Fruit fly (Drosophila melanogaster) whole organism, prepupa: ENCODE data around the gene CG32073.
A peak's percentile ranks its signal among the peaks of the same experiment; 100 is the strongest.

Experiments used
- CG10669 ChIP-seq: fragments of 200-800 bp; sonication (Bioruptor generic); optimal IDR thresholded peaks from 3 replicates; lab custom pipeline; 2018; ENCODE audit warnings: missing biosample characterization, mild to moderate bottlenecking, missing genetic modification characterization, moderate library complexity
- CG11294 ChIP-seq: fragments of 200-800 bp; sonication (Bioruptor generic); IDR thresholded peaks from 2 replicates; pipeline ENCODE4 v1.3.6; 2022; ENCODE audit warnings: missing biosample characterization, missing genetic modification characterization
- CG11762 ChIP-seq: fragments of 200-800 bp; sonication (Bioruptor generic); optimal IDR thresholded peaks from 3 replicates; lab custom pipeline; 2016; ENCODE audit warnings: missing biosample characterization, missing genetic modification characterization; ENCODE audit not compliant: insufficient read depth
- CG11902 ChIP-seq: fragments of 200-800 bp; sonication (Bioruptor generic); optimal IDR thresholded peaks from 3 replicates; lab custom pipeline; 2016; ENCODE audit warnings: missing biosample characterization, missing genetic modification characterization
- CG15336 ChIP-seq: fragments of 200-800 bp; sonication (Bioruptor generic); IDR thresholded peaks from 2 replicates; pipeline ENCODE4 v1.3.6; 2022; ENCODE audit warnings: missing biosample characterization, missing genetic modification characterization
- CG1621 ChIP-seq: fragments of 200-800 bp; sonication (Bioruptor generic); optimal IDR thresholded peaks from 3 replicates; lab custom pipeline; 2018; ENCODE audit warnings: missing biosample characterization, mild to moderate bottlenecking, missing genetic modification characterization
- CG3032 ChIP-seq: fragments of 200-800 bp; optimal IDR thresholded peaks from 2 replicates; lab custom pipeline; 2019; ENCODE audit warnings: missing biosample characterization, mild to moderate bottlenecking, missing genetic modification characterization, moderate library complexity
- CG32006 ChIP-seq: fragments of 200-800 bp; sonication (Bioruptor generic); optimal IDR thresholded peaks from 3 replicates; lab custom pipeline; 2017; ENCODE audit warnings: missing biosample characterization, mild to moderate bottlenecking, missing genetic modification characterization
- CG3919 ChIP-seq: fragments of 200-800 bp; sonication (Bioruptor generic); optimal IDR thresholded peaks from 3 replicates; lab custom pipeline; 2016; ENCODE audit warnings: missing biosample characterization, missing genetic modification characterization
- CG6792 ChIP-seq: fragments of 200-800 bp; sonication (Bioruptor generic); optimal IDR thresholded peaks from 3 replicates; lab custom pipeline; 2016; ENCODE audit warnings: missing biosample characterization, missing genetic modification characterization
- CG6808 ChIP-seq: fragments of 200-800 bp; sonication (Bioruptor generic); optimal IDR thresholded peaks from 3 replicates; lab custom pipeline; 2017; ENCODE audit warnings: missing biosample characterization, missing genetic modification characterization, mild to moderate bottlenecking, moderate library complexity, missing genetic modification reagents
- CG6854 ChIP-seq: fragments of 200-800 bp; sonication (Bioruptor generic); optimal IDR thresholded peaks from 2 replicates; lab custom pipeline; 2017; ENCODE audit warnings: missing biosample characterization, mild to moderate bottlenecking, missing genetic modification characterization
- CG7368 ChIP-seq: fragments of 200-800 bp; sonication (Bioruptor generic); optimal IDR thresholded peaks from 3 replicates; lab custom pipeline; 2016; ENCODE audit warnings: missing biosample characterization, missing genetic modification characterization
- CG8119 ChIP-seq: fragments of 200-800 bp; sonication (Bioruptor generic); IDR thresholded peaks from 3 replicates; pipeline ENCODE4 v1.3.6; 2022; ENCODE audit warnings: missing biosample characterization, missing genetic modification characterization
- CG8319 ChIP-seq: fragments of 200-800 bp; sonication (Bioruptor generic); optimal IDR thresholded peaks from 3 replicates; lab custom pipeline; 2016; ENCODE audit warnings: missing biosample characterization, missing genetic modification characterization
- CG9139 ChIP-seq: fragments of 200-800 bp; sonication (Bioruptor generic); optimal IDR thresholded peaks from 3 replicates; lab custom pipeline; 2017; ENCODE audit warnings: missing biosample characterization, mild to moderate bottlenecking, missing genetic modification characterization
- Eip75B ChIP-seq: fragments of 200-800 bp; sonication (Bioruptor generic); optimal IDR thresholded peaks from 3 replicates; lab custom pipeline; 2016; ENCODE audit warnings: missing biosample characterization, missing genetic modification characterization
- Eip78C ChIP-seq: fragments of 200-800 bp; sonication (Bioruptor generic); peaks from one replicate; lab custom pipeline; 2016; ENCODE audit warnings: missing biosample characterization, missing genetic modification characterization
- Eip93F ChIP-seq: fragments of 200-800 bp; sonication (Bioruptor generic); optimal IDR thresholded peaks from 2 replicates; lab custom pipeline; 2016; ENCODE audit warnings: missing biosample characterization, mild to moderate bottlenecking, missing genetic modification characterization
- Gug ChIP-seq: fragments of 200-800 bp; sonication (Bioruptor generic); IDR thresholded peaks from 2 replicates; pipeline ENCODE4 v1.3.6; 2022; ENCODE audit warnings: missing biosample characterization, missing genetic modification characterization
- Hr38 ChIP-seq: sonication (Bioruptor generic); optimal IDR thresholded peaks from 2 replicates; lab custom pipeline; 2016; ENCODE audit warnings: missing biosample characterization, missing genetic modification characterization
- Hr39 ChIP-seq: fragments of 200-800 bp; sonication (Bioruptor generic); optimal IDR thresholded peaks from 2 replicates; lab custom pipeline; 2016; ENCODE audit warnings: missing biosample characterization, missing genetic modification characterization
- Hr4 ChIP-seq: fragments of 200-800 bp; sonication (Bioruptor generic); optimal IDR thresholded peaks from 3 replicates; lab custom pipeline; 2016; ENCODE audit warnings: missing biosample characterization, missing genetic modification characterization
- Lpt ChIP-seq: fragments of 200-800 bp; sonication (Bioruptor generic); optimal IDR thresholded peaks from 3 replicates; lab custom pipeline; 2016; ENCODE audit warnings: missing biosample characterization, missing genetic modification characterization
- Met ChIP-seq: fragments of 200-800 bp; sonication (Bioruptor generic); optimal IDR thresholded peaks from 3 replicates; lab custom pipeline; 2016; ENCODE audit warnings: missing biosample characterization, missing genetic modification characterization
- OdsH ChIP-seq: fragments of 200-800 bp; sonication (Bioruptor generic); optimal IDR thresholded peaks from 3 replicates; lab custom pipeline; 2016; ENCODE audit warnings: missing biosample characterization, missing genetic modification characterization
- Smox ChIP-seq: fragments of 200-800 bp; sonication (Bioruptor generic); optimal IDR thresholded peaks from 3 replicates; lab custom pipeline; 2016; ENCODE audit warnings: missing biosample characterization, missing genetic modification characterization
- Sox102F ChIP-seq: fragments of 200-800 bp; sonication (Bioruptor generic); optimal IDR thresholded peaks from 2 replicates; lab custom pipeline; 2016; ENCODE audit warnings: missing biosample characterization, mild to moderate bottlenecking, missing genetic modification characterization
- Sox14 ChIP-seq: fragments of 200-800 bp; sonication (Bioruptor generic); optimal IDR thresholded peaks from 3 replicates; lab custom pipeline; 2016; ENCODE audit warnings: missing biosample characterization, missing genetic modification characterization
- Sox15 ChIP-seq: fragments of 200-800 bp; sonication (Bioruptor generic); optimal IDR thresholded peaks from 3 replicates; lab custom pipeline; 2016; ENCODE audit warnings: missing biosample characterization, missing genetic modification characterization
- achi ChIP-seq: fragments of 200-800 bp; sonication (Bioruptor generic); optimal IDR thresholded peaks from 3 replicates; lab custom pipeline; 2016; ENCODE audit warnings: missing biosample characterization, missing genetic modification characterization
- dac ChIP-seq: fragments of 200-800 bp; sonication (Bioruptor generic); optimal IDR thresholded peaks from 2 replicates; lab custom pipeline; 2017; ENCODE audit warnings: missing biosample characterization, mild to moderate bottlenecking, missing genetic modification characterization
- dsx ChIP-seq: fragments of 200-800 bp; optimal IDR thresholded peaks from 3 replicates; lab custom pipeline; 2019; ENCODE audit warnings: missing biosample characterization, mild to moderate bottlenecking, missing genetic modification characterization, moderate library complexity; ENCODE audit not compliant: poor library complexity, severe bottlenecking
- eg ChIP-seq: fragments of 200-800 bp; sonication (Bioruptor generic); IDR thresholded peaks from 3 replicates; pipeline ENCODE4 v1.3.6; 2022; ENCODE audit warnings: missing biosample characterization, missing genetic modification characterization
- esn ChIP-seq: fragments of 200-800 bp; sonication (Bioruptor generic); optimal IDR thresholded peaks from 2 replicates; lab custom pipeline; 2016; ENCODE audit warnings: missing biosample characterization, mild to moderate bottlenecking, missing genetic modification characterization, moderate library complexity
- fd59A ChIP-seq: fragments of 200-800 bp; sonication (Bioruptor generic); optimal IDR thresholded peaks from 2 replicates; lab custom pipeline; 2017; ENCODE audit warnings: missing biosample characterization, mild to moderate bottlenecking, missing genetic modification characterization, missing genetic modification reagents
- fd85E ChIP-seq: fragments of 200-800 bp; sonication (Bioruptor generic); optimal IDR thresholded peaks from 3 replicates; lab custom pipeline; 2016; ENCODE audit warnings: missing biosample characterization, missing genetic modification characterization
- fkh ChIP-seq: fragments of 200-800 bp; sonication (Bioruptor generic); optimal IDR thresholded peaks from 3 replicates; lab custom pipeline; 2017; ENCODE audit warnings: missing biosample characterization, mild to moderate bottlenecking, missing genetic modification characterization, moderate library complexity
- lz ChIP-seq: fragments of 200-800 bp; sonication (Bioruptor generic); optimal IDR thresholded peaks from 3 replicates; lab custom pipeline; 2016; ENCODE audit warnings: missing biosample characterization, missing genetic modification characterization
- net ChIP-seq: fragments of 200-800 bp; sonication (Bioruptor generic); optimal IDR thresholded peaks from 3 replicates; lab custom pipeline; 2016; ENCODE audit warnings: missing biosample characterization, missing genetic modification characterization
- pdm3 ChIP-seq: fragments of 200-800 bp; sonication (Bioruptor generic); optimal IDR thresholded peaks from 3 replicates; lab custom pipeline; 2016; ENCODE audit warnings: missing biosample characterization, missing genetic modification characterization
- salr ChIP-seq, 2 experiments: fragments of 200-800 bp; sonication (Bioruptor generic); optimal IDR thresholded peaks; 3 replicates each; lab custom pipeline; 2016 to 2018; ENCODE audit warnings: missing biosample characterization in 2 of 2, missing genetic modification characterization in 2 of 2, mild to moderate bottlenecking in 1 of 2
- spab ChIP-seq: fragments of 200-800 bp; sonication (Bioruptor generic); optimal IDR thresholded peaks from 2 replicates; lab custom pipeline; 2017; ENCODE audit warnings: missing biosample characterization, mild to moderate bottlenecking, missing genetic modification characterization, missing genetic modification reagents
- ss ChIP-seq, 2 experiments: fragments of 200-800 bp; sonication (Bioruptor generic); optimal IDR thresholded peaks; 2 replicates in 1 of 2; 3 replicates in 1 of 2; lab custom pipeline; 2017 to 2018; ENCODE audit warnings: mild to moderate bottlenecking in 2 of 2, missing biosample characterization in 2 of 2, missing genetic modification characterization in 2 of 2, moderate library complexity in 1 of 2
- vri ChIP-seq: fragments of 200-800 bp; sonication (Bioruptor generic); optimal IDR thresholded peaks from 3 replicates; lab custom pipeline; 2016; ENCODE audit warnings: missing biosample characterization, mild to moderate bottlenecking, missing genetic modification characterization

Gene CG32073

DNA sequence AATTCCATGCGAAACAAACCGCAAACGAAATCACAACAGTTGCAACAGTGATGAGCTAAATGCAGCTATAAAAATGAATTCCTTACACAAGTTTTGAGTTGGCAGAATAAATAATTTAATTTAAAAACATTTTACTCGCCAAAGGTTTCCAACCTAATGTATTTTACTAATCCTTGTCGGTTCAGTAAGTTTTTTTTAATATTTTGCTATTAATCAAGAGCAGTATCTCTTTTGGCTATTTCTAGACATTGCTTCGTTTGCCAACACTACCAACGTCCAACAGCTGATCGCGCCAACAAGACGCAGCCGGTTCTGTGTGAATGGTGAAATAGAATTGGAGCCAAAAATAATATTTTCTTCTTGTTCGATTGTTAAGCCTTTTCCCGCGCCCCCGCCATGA is 42.7 kb downstream of the CG32073 start, which contains the start of the genes CG32075, CG45101 and SuUR (continued):
- TF ChIP-seq lz (GFP tag; lab: Kevin White, UChicago) (peak; percentile 91), Eip78C (GFP tag; lab: Kevin White, UChicago) (peak; percentile 92), Smox (GFP tag; lab: Kevin White, UChicago) (no peak), Met (GFP tag; lab: Kevin White, UChicago) (peak; percentile 87), pdm3 (peak; percentile 90), CG11902 (GFP tag; lab: Kevin White, UChicago) (peak; percentile 73), Sox15 (GFP tag; lab: Kevin White, UChicago) (peak; percentile 82), CG8119 (GFP tag; lab: Robert Waterston, UW) (peak; percentile 60; the same call in 2 of the 3 replicates)

DNA sequence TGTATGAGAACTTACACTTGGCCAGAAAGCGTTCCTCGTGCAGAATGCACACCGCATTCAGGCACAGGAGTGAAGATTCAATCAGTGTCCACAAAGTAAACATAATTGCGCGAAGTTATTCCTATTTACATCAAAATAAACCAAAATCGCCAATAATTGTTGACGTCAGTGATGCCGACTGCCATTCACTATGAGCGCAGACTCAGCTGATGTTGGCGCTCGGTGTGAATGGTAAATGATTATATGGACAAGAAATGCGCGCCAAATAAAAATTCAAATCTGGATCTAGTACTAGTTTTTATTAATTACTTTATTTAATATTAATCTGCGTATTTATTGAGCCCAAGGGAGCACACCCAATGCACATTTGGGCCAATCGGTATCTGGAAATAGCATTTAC is 44.9 kb downstream of the CG32073 start, which contains the start of gene CG32069:
Gene CG32069, minus strand, starts transcription at position 174 of the 400 bp plus-strand sequence.
- no peak for TF ChIP-seq net (GFP tag; lab: Kevin White, UChicago)
- TF ChIP-seq Eip78C (GFP tag; lab: Kevin White, UChicago), result peak; percentile 32
- no peak for TF ChIP-seq pdm3
- no peak for TF ChIP-seq lz (GFP tag; lab: Kevin White, UChicago)
- no peak for TF ChIP-seq CG6792 (GFP tag; lab: Kevin White, UChicago)
- TF ChIP-seq CG32006, result no peak
- TF ChIP-seq fkh (GFP tag; lab: Kevin White, UChicago), result peak; percentile 5
- TF ChIP-seq, all 60 proteins: peak for 2

- TF ChIP-seq CG7368 (GFP tag; lab: Kevin White, UChicago) (peak; percentile 52), CG8119 (GFP tag; lab: Robert Waterston, UW) (peak; percentile 81; the same call in 2 of the 3 replicates), CG15336 (peak; percentile 85), salr (GFP tag; optimal IDR thresholded peaks at IDR 0.05; lab: Kevin White, UChicago) (peak in 1 of 2 experiments; percentile 44), Eip93F (no peak), CG6792 (GFP tag; lab: Kevin White, UChicago) (peak; percentile 75), fd85E (GFP tag; lab: Kevin White, UChicago) (no peak), CG11902 (GFP tag; lab: Kevin White, UChicago) (peak; percentile 43), CG3032 (peak; percentile 73), net (GFP tag; lab: Kevin White, UChicago) (peak; percentile 70), CG11762 (GFP tag; lab: Kevin White, UChicago) (peak; percentile 35), CG6854 (peak; percentile 19), Eip75B (GFP tag; lab: Kevin White, UChicago) (peak; percentile 67), Sox102F (peak; percentile 66), Lpt (GFP tag; lab: Kevin White, UChicago) (peak; percentile 61), CG9139 (GFP tag; lab: Kevin White, UChicago) (peak; percentile 65), CG11294 (GFP tag; lab: Robert Waterston, UW) (peak; percentile 41; the same call in 1 of the 2 replicates), CG32006 (peak; percentile 81), Hr38 (GFP tag; lab: Kevin White, UChicago) (no peak), Hr39 (GFP tag; lab: Kevin White, UChicago) (peak; percentile 65), vri (GFP tag; lab: Kevin White, UChicago) (peak; percentile 51), spab (GFP tag; lab: Kevin White, UChicago) (peak; percentile 43), CG1621 (tag; lab: Kevin White, UChicago) (no peak), Gug (peak; percentile 41), achi (GFP tag; lab: Kevin White, UChicago) (peak; percentile 73), CG3919 (GFP tag; lab: Kevin White, UChicago) (peak; percentile 75), esn (GFP tag; lab: Kevin White, UChicago) (peak; percentile 85), ss (GFP tag; optimal IDR thresholded peaks at IDR 0.05; lab: Kevin White, UChicago) (peak; percentile 52 to 62), dac (GFP tag; lab: Kevin White, UChicago) (peak; percentile 13), Smox (GFP tag; lab: Kevin White, UChicago) (peak; percentile 75), Hr4 (GFP tag; lab: Kevin White, UChicago) (peak; percentile 80), dsx (peak; percentile 83), fd59A (GFP tag; lab: Kevin White, UChicago) (peak; percentile 44), Sox14 (GFP tag; lab: Kevin White, UChicago) (peak; percentile 76), OdsH (GFP tag; lab: Kevin White, UChicago) (peak; percentile 78), pdm3 (peak; percentile 78), Eip78C (GFP tag; lab: Kevin White, UChicago) (peak; percentile 95), CG6808 (GFP tag; lab: Kevin White, UChicago) (peak; percentile 66), eg (GFP tag; lab: Robert Waterston, UW) (no peak; the same call in 1 of the 3 replicates), CG10669 (GFP tag; lab: Kevin White, UChicago) (peak; percentile 58), CG8319 (peak; percentile 14)
These were observed 46.2 kb downstream of the CG32073 start, which contains the start of the genes CG6321 and Blos2 for dm6 chr3L:11061200-11061599. TSS of gene CG6321 (minus strand) at chr3L:11061224. TSS of gene Blos2 (plus strand) at chr3L:11061571.
